Fruit fly (Drosophila melanogaster) whole organism, embryonic: Measurements from ENCODE around the gene CG6966.
A peak's percentile ranks its signal among the peaks of the same experiment; 100 is the strongest.

ENCODE experiments used
- Adf1 ChIP-seq: fragments of 200-800 bp; sonication (Bioruptor generic); IDR thresholded peaks from 2 replicates; pipeline ENCODE4 v1.3.6; 2022; ENCODE audit warnings: missing biosample characterization, missing genetic modification characterization
- BEAF-32 ChIP-seq: fragments of 200-800 bp; sonication (Bioruptor generic); optimal IDR thresholded peaks from 3 replicates; lab custom pipeline; 2017; ENCODE audit warnings: missing biosample characterization, missing genetic modification characterization, mild to moderate bottlenecking, moderate library complexity, missing genetic modification reagents
- C15 ChIP-seq: fragments of 200-800 bp; sonication (Bioruptor generic); IDR thresholded peaks from 3 replicates; pipeline ENCODE4 v1.3.6; 2022; ENCODE audit warnings: missing biosample characterization, missing genetic modification characterization
- CG10274 ChIP-seq: fragments of 200-800 bp; sonication (Bioruptor generic); optimal IDR thresholded peaks from 3 replicates; lab custom pipeline; 2017; ENCODE audit warnings: missing biosample characterization, mild to moderate bottlenecking, missing genetic modification characterization
- CG12104 ChIP-seq: fragments of 200-800 bp; sonication (Bioruptor generic); optimal IDR thresholded peaks from 3 replicates; lab custom pipeline; 2016; ENCODE audit warnings: missing biosample characterization, missing genetic modification characterization
- CG13287 ChIP-seq: fragments of 200-800 bp; sonication (Bioruptor generic); IDR thresholded peaks from 2 replicates; pipeline ENCODE4 v1.3.6; 2022; ENCODE audit warnings: missing biosample characterization, missing genetic modification characterization; ENCODE audit not compliant: partially characterized antibody
- CG13424 ChIP-seq: fragments of 200-800 bp; sonication (Bioruptor generic); optimal IDR thresholded peaks from 2 replicates; lab custom pipeline; 2019; ENCODE audit warnings: missing biosample characterization, mild to moderate bottlenecking, missing genetic modification characterization, moderate library complexity
- CG14667 ChIP-seq: fragments of 200-800 bp; sonication (Bioruptor generic); IDR thresholded peaks from 2 replicates; pipeline ENCODE4 v1.3.6; 2022; ENCODE audit warnings: missing biosample characterization, missing genetic modification characterization
- CG14710 ChIP-seq: fragments of 200-800 bp; sonication (Bioruptor generic); optimal IDR thresholded peaks from 3 replicates; lab custom pipeline; 2019; ENCODE audit warnings: missing biosample characterization, mild to moderate bottlenecking, missing genetic modification characterization, moderate library complexity
- CG14965 ChIP-seq: fragments of 200-800 bp; sonication (Bioruptor generic); optimal IDR thresholded peaks from 2 replicates; lab custom pipeline; 2016; ENCODE audit warnings: missing biosample characterization, missing genetic modification characterization, borderline replicate concordance
- CG1603 ChIP-seq: fragments of 200-800 bp; sonication (Bioruptor generic); optimal IDR thresholded peaks from 2 replicates; lab custom pipeline; 2019; ENCODE audit warnings: missing biosample characterization, mild to moderate bottlenecking, missing genetic modification characterization, moderate library complexity
- CG17186 ChIP-seq: fragments of 200-800 bp; sonication (Bioruptor generic); optimal IDR thresholded peaks from 3 replicates; lab custom pipeline; 2017; ENCODE audit warnings: missing biosample characterization, missing genetic modification reagents, missing genetic modification characterization
- CG17361 ChIP-seq: fragments of 200-800 bp; sonication (Bioruptor generic); IDR thresholded peaks from 3 replicates; pipeline ENCODE4 v1.3.6; 2022; ENCODE audit warnings: missing biosample characterization, missing genetic modification characterization
- CG17385 ChIP-seq: fragments of 200-800 bp; sonication (Bioruptor generic); optimal IDR thresholded peaks from 3 replicates; lab custom pipeline; 2018; ENCODE audit warnings: missing biosample characterization, mild to moderate bottlenecking, missing genetic modification characterization
- CG2129 ChIP-seq: fragments of 200-800 bp; sonication (Bioruptor generic); IDR thresholded peaks from 2 replicates; pipeline ENCODE4 v1.3.6; 2022; ENCODE audit warnings: missing biosample characterization, missing genetic modification characterization; ENCODE audit not compliant: partially characterized antibody
- CG2678 ChIP-seq: fragments of 200-800 bp; sonication (Bioruptor generic); optimal IDR thresholded peaks from 3 replicates; lab custom pipeline; 2019; ENCODE audit warnings: missing biosample characterization, mild to moderate bottlenecking, missing genetic modification characterization, moderate library complexity
- CG33213 ChIP-seq: fragments of 200-800 bp; sonication (Bioruptor generic); optimal IDR thresholded peaks from 3 replicates; lab custom pipeline; 2016; ENCODE audit warnings: missing biosample characterization, missing genetic modification characterization
- CG6272 ChIP-seq: fragments of 200-800 bp; sonication (Bioruptor generic); IDR thresholded peaks from 2 replicates; pipeline ENCODE4 v1.3.6; 2022; ENCODE audit warnings: missing biosample characterization, missing genetic modification characterization
- CG6654 ChIP-seq: fragments of 200-800 bp; sonication (Bioruptor generic); optimal IDR thresholded peaks from 2 replicates; lab custom pipeline; 2017; ENCODE audit warnings: missing biosample characterization, mild to moderate bottlenecking, missing genetic modification characterization
- CG8388 ChIP-seq: fragments of 200-800 bp; sonication (Bioruptor generic); optimal IDR thresholded peaks from 2 replicates; lab custom pipeline; 2019; ENCODE audit warnings: missing biosample characterization, mild to moderate bottlenecking, missing genetic modification characterization, moderate library complexity
- D19A ChIP-seq: fragments of 200-800 bp; optimal IDR thresholded peaks from 3 replicates; lab custom pipeline; 2019; ENCODE audit warnings: missing biosample characterization, mild to moderate bottlenecking, missing genetic modification characterization, moderate library complexity
- Drgx ChIP-seq: fragments of 200-800 bp; sonication (Bioruptor generic); IDR thresholded peaks from 2 replicates; pipeline ENCODE4 v1.3.6; 2022; ENCODE audit warnings: missing biosample characterization, missing genetic modification characterization
- Gug ChIP-seq: fragments of 200-800 bp; sonication (Bioruptor generic); IDR thresholded peaks from 4 replicates; pipeline ENCODE4 v1.3.6; 2022; ENCODE audit warnings: missing biosample characterization, missing genetic modification characterization
- H15 ChIP-seq: fragments of 200-800 bp; sonication (Bioruptor generic); IDR thresholded peaks from 3 replicates; pipeline ENCODE4 v1.3.6; 2022; ENCODE audit warnings: missing biosample characterization, missing genetic modification characterization
- HLH54F ChIP-seq: fragments of 200-800 bp; sonication (Bioruptor generic); optimal IDR thresholded peaks from 3 replicates; lab custom pipeline; 2016; ENCODE audit warnings: missing biosample characterization, missing genetic modification characterization
- Hmr ChIP-seq: fragments of 200-800 bp; sonication (Bioruptor generic); optimal IDR thresholded peaks from 3 replicates; lab custom pipeline; 2017; ENCODE audit warnings: mild to moderate bottlenecking, missing biosample characterization, missing genetic modification reagents, missing genetic modification characterization
- Hr51 ChIP-seq, 2 experiments: fragments of 200-800 bp; sonication (Bioruptor generic); optimal IDR thresholded peaks; 2 replicates in 1 of 2; 3 replicates in 1 of 2; lab custom pipeline; 2016 to 2018; ENCODE audit warnings: missing biosample characterization in 2 of 2, missing genetic modification characterization in 2 of 2, mild to moderate bottlenecking in 1 of 2, moderate library complexity in 1 of 2
- Hr78 ChIP-seq, 2 experiments: fragments of 200-800 bp in 1 of 2; fragments of >200 bp in 1 of 2; sonication (Bioruptor generic) in 1 of 2; optimal IDR thresholded peaks; 2 replicates each; lab custom pipeline; 2017 to 2019; ENCODE audit warnings: missing biosample characterization in 2 of 2, missing genetic modification characterization in 2 of 2, mild to moderate bottlenecking in 1 of 2, moderate library complexity in 1 of 2
- Jarid2 ChIP-seq: fragments of 200-800 bp; sonication (Bioruptor generic); optimal IDR thresholded peaks from 3 replicates; lab custom pipeline; 2017; ENCODE audit warnings: mild to moderate bottlenecking, missing biosample characterization, missing genetic modification reagents, missing genetic modification characterization
- Med ChIP-seq: fragments of 200-800 bp; sonication (Bioruptor generic); peaks from one replicate; lab custom pipeline; 2016; ENCODE audit warnings: missing biosample characterization, missing genetic modification characterization, mild to moderate bottlenecking, inconsistent platforms, moderate library complexity
- Neu2 ChIP-seq: fragments of 200-800 bp; sonication (Bioruptor generic); optimal IDR thresholded peaks from 3 replicates; lab custom pipeline; 2016; ENCODE audit warnings: missing biosample characterization, missing genetic modification characterization, borderline replicate concordance
- Optix ChIP-seq: fragments of 200-800 bp; sonication (Bioruptor generic); IDR thresholded peaks from 3 replicates; pipeline ENCODE4 v1.3.6; 2022; ENCODE audit warnings: missing biosample characterization, missing genetic modification characterization
- Pdp1 ChIP-seq, 2 experiments: fragments of 200-800 bp; sonication (Bioruptor generic); optimal IDR thresholded peaks; 3 replicates each; lab custom pipeline; 2016; ENCODE audit warnings: missing biosample characterization in 2 of 2, missing genetic modification characterization in 2 of 2, mild to moderate bottlenecking in 1 of 2, moderate library complexity in 1 of 2
- Sin3A ChIP-seq: fragments of >200 bp; optimal IDR thresholded peaks from 2 replicates; lab custom pipeline; 2018
- Sry-β ChIP-seq: fragments of 200-800 bp; sonication (Bioruptor generic); optimal IDR thresholded peaks from 2 replicates; lab custom pipeline; 2018; ENCODE audit warnings: missing biosample characterization, mild to moderate bottlenecking, missing genetic modification characterization, moderate library complexity
- Stat92E ChIP-seq, 3 experiments: fragments of >200 bp in 2 of 3; fragments of 200-800 bp in 1 of 3; sonication (Bioruptor generic) in 1 of 3; optimal IDR thresholded peaks; 2 replicates each; lab custom pipeline; 2017 to 2019; ENCODE audit warnings: missing biosample characterization in 3 of 3, missing genetic modification characterization in 3 of 3, mild to moderate bottlenecking in 1 of 3, moderate library complexity in 1 of 3
- Trl ChIP-seq, 3 experiments: fragments of >200 bp in 2 of 3; fragments of 200-800 bp in 1 of 3; sonication (Bioruptor generic) in 1 of 3; optimal IDR thresholded peaks; 2 replicates in 1 of 3; 3 replicates in 2 of 3; lab custom pipeline; 2016 to 2017; ENCODE audit warnings: missing biosample characterization in 1 of 3, missing genetic modification characterization in 1 of 3
- abd-A ChIP-seq: fragments of 200-800 bp; sonication (Bioruptor generic); optimal IDR thresholded peaks from 3 replicates; lab custom pipeline; 2019; ENCODE audit warnings: missing biosample characterization, mild to moderate bottlenecking, missing genetic modification characterization, moderate library complexity
- ash1 ChIP-seq: fragments of 200-800 bp; sonication (Bioruptor generic); optimal IDR thresholded peaks from 2 replicates; lab custom pipeline; 2018; ENCODE audit warnings: missing biosample characterization, mild to moderate bottlenecking, missing genetic modification characterization
- cg ChIP-seq: fragments of 200-800 bp; sonication (Bioruptor generic); optimal IDR thresholded peaks from 3 replicates; lab custom pipeline; 2019; ENCODE audit warnings: missing biosample characterization, mild to moderate bottlenecking, missing genetic modification characterization, moderate library complexity
- gcm ChIP-seq: fragments of 200-800 bp; sonication (Bioruptor generic); optimal IDR thresholded peaks from 2 replicates; lab custom pipeline; 2019; ENCODE audit warnings: missing biosample characterization, mild to moderate bottlenecking, missing genetic modification characterization, moderate library complexity
- gem ChIP-seq: fragments of 200-800 bp; sonication (Bioruptor generic); optimal IDR thresholded peaks from 2 replicates; lab custom pipeline; 2019; ENCODE audit warnings: missing biosample characterization, mild to moderate bottlenecking, missing genetic modification characterization, moderate library complexity
- nmo ChIP-seq: fragments of 200-800 bp; sonication (Bioruptor generic); optimal IDR thresholded peaks from 2 replicates; lab custom pipeline; 2018; ENCODE audit warnings: missing biosample characterization, mild to moderate bottlenecking, missing genetic modification characterization, moderate library complexity
- oc ChIP-seq: fragments of 200-800 bp; sonication (Bioruptor generic); optimal IDR thresholded peaks from 2 replicates; lab custom pipeline; 2018; ENCODE audit warnings: missing biosample characterization, mild to moderate bottlenecking, missing genetic modification characterization, moderate library complexity
- rib ChIP-seq: fragments of 200-800 bp; sonication (Bioruptor generic); IDR thresholded peaks from 2 replicates; pipeline ENCODE4 v1.3.6; 2022; ENCODE audit warnings: missing biosample characterization, missing genetic modification characterization
- scrt ChIP-seq: fragments of 200-800 bp; sonication (Bioruptor generic); optimal IDR thresholded peaks from 2 replicates; lab custom pipeline; 2018; ENCODE audit warnings: missing biosample characterization, mild to moderate bottlenecking, missing genetic modification characterization, moderate library complexity
- sd ChIP-seq: fragments of 200-800 bp; sonication (Bioruptor generic); optimal IDR thresholded peaks from 3 replicates; lab custom pipeline; 2018; ENCODE audit warnings: missing biosample characterization, mild to moderate bottlenecking, missing genetic modification characterization, moderate library complexity
- tap ChIP-seq: fragments of 200-800 bp; optimal IDR thresholded peaks from 3 replicates; lab custom pipeline; 2019; ENCODE audit warnings: missing biosample characterization, mild to moderate bottlenecking, missing genetic modification characterization, moderate library complexity
- unc-4 ChIP-seq: fragments of 200-800 bp; sonication (Bioruptor generic); IDR thresholded peaks from 2 replicates; pipeline ENCODE4 v1.3.6; 2022; ENCODE audit warnings: missing biosample characterization, missing genetic modification characterization; ENCODE audit not compliant: partially characterized antibody

CG6966 gene

DNA sequence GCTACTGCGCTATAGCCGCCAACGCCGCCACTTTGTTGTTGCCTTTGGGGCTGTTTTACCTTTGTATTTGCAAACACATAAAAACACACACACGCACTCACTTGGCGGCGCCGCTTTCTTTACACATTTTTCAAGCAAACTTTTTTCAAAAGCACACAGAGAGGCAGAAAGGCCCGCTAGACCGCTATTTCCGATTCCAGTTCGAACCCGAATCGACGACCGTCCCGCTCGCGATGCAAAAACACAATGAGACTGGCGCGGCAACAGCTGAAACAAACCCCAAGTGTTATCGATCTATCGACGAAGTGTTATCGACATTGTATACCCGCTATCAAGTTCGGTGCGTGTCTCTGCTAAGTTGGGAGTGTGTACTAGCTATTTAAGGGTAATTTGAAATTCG lies 36.2 kb upstream of the CG6966 start, which contains the start of gene CG42788 (continued):
- no peak for TF ChIP-seq CG6654 (GFP tag; lab: Kevin White, UChicago)
- TF ChIP-seq C15 (GFP tag; lab: Robert Waterston, UW), result no peak
- TF ChIP-seq CG13424 (tag; lab: Kevin White, UChicago), result peak; percentile 56
- TF ChIP-seq Optix (GFP tag; lab: Robert Waterston, UW), result no peak
- no peak for TF ChIP-seq H15 (GFP tag; lab: Robert Waterston, UW)
- TF ChIP-seq abd-A (tag; lab: Kevin White, UChicago), result peak; percentile 91
- peak; percentile 20 for TF ChIP-seq CG17186 (GFP tag; lab: Kevin White, UChicago)
- peak in 1 of 3 experiments; percentile 94 for TF ChIP-seq Stat92E (GFP tag; optimal IDR thresholded peaks at IDR 0.05; lab: Kevin White, UChicago)
- TF ChIP-seq CG10274 (GFP tag; lab: Kevin White, UChicago), result no peak
- TF ChIP-seq tap (tag; lab: Kevin White, UChicago), result no peak
- TF ChIP-seq CG13287 (GFP tag; lab: Robert Waterston, UW), result no peak
- TF ChIP-seq HLH54F (GFP tag; lab: Kevin White, UChicago), result peak; percentile 57
- TF ChIP-seq CG2678 (tag; lab: Kevin White, UChicago), result peak; percentile 45
- peak; percentile 14 for TF ChIP-seq Sin3A (lab: Kevin White, UChicago)
- no peak for TF ChIP-seq CG17361
- TF ChIP-seq CG17385 (GFP tag; lab: Kevin White, UChicago), result peak; percentile 63
- TF ChIP-seq CG14965 (GFP tag; lab: Kevin White, UChicago), result no peak
- no peak for TF ChIP-seq CG2129 (GFP tag; lab: Robert Waterston, UW)
- TF ChIP-seq Drgx (GFP tag; lab: Robert Waterston, UW), result no peak
- TF ChIP-seq Adf1 (GFP tag; lab: Robert Waterston, UW), result no peak
- no peak for TF ChIP-seq D19A (tag; lab: Kevin White, UChicago)
- peak; percentile 78 for TF ChIP-seq gem (tag; lab: Kevin White, UChicago)
- TF ChIP-seq sd (tag; lab: Kevin White, UChicago), result peak; percentile 92
- peak; percentile 91 for TF ChIP-seq CG1603 (tag; lab: Kevin White, UChicago)
- no peak for TF ChIP-seq Neu2 (GFP tag; lab: Kevin White, UChicago)
- peak; percentile 51 for TF ChIP-seq CG14710 (tag; lab: Kevin White, UChicago)
- TF ChIP-seq BEAF-32 (GFP tag; lab: Kevin White, UChicago), result peak; percentile 97
- peak; percentile 95 for TF ChIP-seq Jarid2
- 0 out of 4 replicates have a peak, but pooled peaks have one; percentile 51 for TF ChIP-seq Gug (GFP tag; lab: Robert Waterston, UW)
- TF ChIP-seq CG12104 (GFP tag; lab: Kevin White, UChicago), result peak; percentile 9
- TF ChIP-seq oc (tag; lab: Kevin White, UChicago), result peak; percentile 32
- no peak for TF ChIP-seq unc-4
- peak in 1 of 2 experiments; percentile 46 for TF ChIP-seq Hr78 (GFP tag; optimal IDR thresholded peaks at IDR 0.05; lab: Kevin White, UChicago)
- TF ChIP-seq rib, result no peak
- no peak for TF ChIP-seq CG14667
- TF ChIP-seq CG8388, result no peak

DNA sequence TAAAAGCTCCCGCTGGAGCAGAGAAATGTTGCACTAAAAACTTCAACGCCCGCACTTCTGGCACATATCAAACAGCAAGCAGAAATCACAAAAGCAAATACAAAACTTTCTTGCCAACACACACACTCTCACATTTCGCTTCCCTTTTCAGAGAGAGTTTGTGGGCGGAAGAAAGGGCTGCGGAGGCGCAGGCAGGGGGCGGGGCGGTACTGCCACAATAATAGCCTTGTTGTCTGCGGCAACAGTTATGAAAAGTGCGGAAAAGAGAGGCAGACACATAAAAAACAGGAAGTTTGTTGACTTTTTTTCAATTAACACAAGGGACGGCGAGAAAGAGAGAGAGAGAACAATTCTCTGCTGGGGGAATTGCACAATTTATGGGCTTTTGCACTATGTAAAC lies 35.4 kb upstream of the CG6966 start:
- TF ChIP-seq Pdp1 (GFP tag; optimal IDR thresholded peaks at IDR 0.05; lab: Kevin White, UChicago) (peak in 1 of 2 experiments; percentile 88), abd-A (tag; lab: Kevin White, UChicago) (peak; percentile 56), ash1 (GFP tag; lab: Kevin White, UChicago) (no peak), scrt (peak; percentile 20), CG33213 (GFP tag; lab: Kevin White, UChicago) (no peak), nmo (GFP tag; lab: Kevin White, UChicago) (peak; percentile 4), Hmr (GFP tag; lab: Kevin White, UChicago) (no peak), CG6272 (GFP tag; lab: Robert Waterston, UW) (0 out of 2 replicates have a peak, but pooled peaks have one; percentile 24), cg (GFP tag; lab: Kevin White, UChicago) (peak; percentile 71), gcm (GFP tag; lab: Kevin White, UChicago) (peak; percentile 26), Med (GFP tag; lab: Kevin White, UChicago) (peak; percentile 79), Trl (optimal IDR thresholded peaks at IDR 0.05; lab: Kevin White, UChicago) (peak in 1 of 2 experiments; percentile 12), Trl (GFP tag; optimal IDR thresholded peaks at IDR 0.05; lab: Kevin White, UChicago) (no peak), Hr51 (GFP tag; optimal IDR thresholded peaks at IDR 0.05; lab: Kevin White, UChicago) (peak in 1 of 2 experiments; percentile 3), Sry-β (GFP tag; lab: Kevin White, UChicago) (no peak)
